Worm (Caenorhabditis elegans): ENCODE data around the gene scvp-1.

The scvp-1 gene

DNA sequence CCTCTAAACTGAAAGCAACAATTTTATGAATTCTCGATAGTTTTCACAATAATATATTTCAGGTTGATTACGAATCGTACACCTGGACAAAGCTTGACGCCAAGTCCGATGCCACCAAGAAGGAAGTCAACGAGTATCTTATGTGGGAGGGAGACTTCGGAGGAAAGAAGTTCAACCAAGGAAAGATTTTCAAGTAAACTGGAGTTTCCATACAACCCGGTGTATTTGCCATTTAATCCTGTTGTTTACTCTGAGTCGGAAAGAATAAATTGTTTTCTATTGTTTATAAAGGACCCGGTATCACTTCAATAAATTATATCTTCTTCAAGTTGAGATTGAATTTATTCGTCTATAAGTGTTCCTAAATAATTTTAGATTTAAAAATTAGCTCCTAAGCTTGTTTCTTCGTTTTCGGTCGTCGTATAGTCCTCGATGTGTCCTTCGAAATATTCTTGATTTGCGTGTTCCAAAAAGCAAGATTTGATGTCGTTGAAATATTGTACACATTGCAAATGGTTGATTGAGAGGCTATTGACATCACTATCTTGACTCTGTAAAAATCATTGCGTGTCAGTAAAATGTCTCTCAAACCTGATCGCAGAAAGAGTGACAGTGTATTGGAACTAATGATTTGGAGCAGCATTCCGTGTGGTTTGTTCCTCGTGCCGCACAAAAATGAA is 36.6 kb upstream of the scvp-1 start (continued):
- TF ChIP-seq dpl-1 (GFP tag; optimal IDR thresholded peaks at IDR 0.05) = no peak
- TF ChIP-seq fos-1 (tag; optimal IDR thresholded peaks at IDR 0.05) = no peak
- no peak for TF ChIP-seq nhr-6 (tag; optimal IDR thresholded peaks at IDR 0.05)
- no peak for TF ChIP-seq dmd-8 (GFP tag; IDR thresholded peaks at IDR 0.05)
- TF ChIP-seq gei-8 (GFP tag; optimal IDR thresholded peaks at IDR 0.05) = peak; percentile 51
- no peak for TF ChIP-seq zip-2 (tag; optimal IDR thresholded peaks at IDR 0.05)
- TF ChIP-seq lin-38 (GFP tag; IDR thresholded peaks at IDR 0.05) = no peak
- TF ChIP-seq arid-1 (GFP tag; conservative IDR thresholded peaks at IDR 0.05) = no peak
- no peak for TF ChIP-seq zag-1 (tag; optimal IDR thresholded peaks at IDR 0.05)
- TF ChIP-seq daf-8 (GFP tag; IDR thresholded peaks at IDR 0.05) = no peak
- TF ChIP-seq set-16 (GFP tag; IDR thresholded peaks at IDR 0.05) = no peak
- TF ChIP-seq lin-1 (GFP tag; IDR thresholded peaks at IDR 0.05) = no peak; the same call in 1 of the 2 replicates
- no peak for TF ChIP-seq ztf-7 (tag; optimal IDR thresholded peaks at IDR 0.05)
- no peak for TF ChIP-seq pha-4 (GFP tag; IDR thresholded peaks at IDR 0.05)
- no peak for TF ChIP-seq pha-4 (tag; optimal IDR thresholded peaks at IDR 0.05)
- no peak for TF ChIP-seq nhr-111 (GFP tag; optimal IDR thresholded peaks at IDR 0.05)
- no peak for TF ChIP-seq mxl-2 (GFP tag; conservative IDR thresholded peaks at IDR 0.05)
- no peak for TF ChIP-seq ceh-32 (tag; optimal IDR thresholded peaks at IDR 0.05; ENCODE audit: poor library complexity)
- no peak for TF ChIP-seq nhr-42 (GFP tag; IDR thresholded peaks at IDR 0.05)
- TF ChIP-seq ztf-11 (tag; optimal IDR thresholded peaks at IDR 0.05) = no peak
- no peak for TF ChIP-seq pqm-1 (tag; optimal IDR thresholded peaks at IDR 0.05)
- no peak for TF ChIP-seq lin-39 (tag; optimal IDR thresholded peaks at IDR 0.05)
- TF ChIP-seq zfp-3 (GFP tag; conservative IDR thresholded peaks at IDR 0.05) = peak; percentile 75
- peak; percentile 99 for TF ChIP-seq dmd-6 (GFP tag; IDR thresholded peaks at IDR 0.05)
- TF ChIP-seq unc-39 (tag; optimal IDR thresholded peaks at IDR 0.05) = no peak
- TF ChIP-seq Y105C5A.15 (GFP tag; IDR thresholded peaks at IDR 0.05) = no peak
- no peak for TF ChIP-seq attf-4 (tag; optimal IDR thresholded peaks at IDR 0.05)
- no peak for TF ChIP-seq hmg-1.1 (GFP tag; IDR thresholded peaks at IDR 0.05)
- TF ChIP-seq dmd-9 (GFP tag; IDR thresholded peaks at IDR 0.05) = no peak
- no peak for TF ChIP-seq zip-11 (GFP tag; IDR thresholded peaks at IDR 0.05)
- no peak for TF ChIP-seq hlh-30 (tag; optimal IDR thresholded peaks at IDR 0.05; ENCODE audit: insufficient read depth)

DNA sequence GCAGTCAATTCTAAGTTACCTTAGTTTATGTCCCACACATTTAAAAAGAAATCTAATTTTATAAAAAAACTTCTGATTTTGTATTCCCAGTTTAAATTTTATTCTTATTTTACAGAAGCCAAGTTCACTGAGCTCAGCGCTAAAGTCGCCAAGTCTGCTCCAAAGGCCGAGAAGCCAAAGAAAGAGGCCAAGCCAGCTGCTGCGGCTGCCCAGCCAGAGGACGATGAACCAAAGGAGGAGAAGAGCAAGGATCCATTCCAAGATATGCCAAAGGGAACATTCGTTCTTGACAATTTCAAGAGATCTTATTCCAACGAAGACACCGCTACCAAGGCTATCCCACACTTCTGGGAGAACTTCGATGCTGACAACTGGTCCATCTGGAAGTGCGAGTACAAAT is 35.8 kb upstream of the scvp-1 start:
- TF ChIP-seq dmd-6 (GFP tag; IDR thresholded peaks at IDR 0.05) = no peak
- 0 out of 2 replicates have a peak, but pooled peaks have one; percentile 44 for TF ChIP-seq egl-43 (GFP tag; IDR thresholded peaks at IDR 0.05)
- TF ChIP-seq aha-1 (tag) = peak; percentile 78
- no peak for TF ChIP-seq daf-12 (tag; optimal IDR thresholded peaks at IDR 0.05)
- TF ChIP-seq madf-5 (GFP tag; IDR thresholded peaks at IDR 0.05) = 0 out of 4 replicates have a peak, but pooled peaks of 1 of the 2 experiments have one; percentile 48
- peak; percentile 44 for TF ChIP-seq lin-38 (GFP tag; IDR thresholded peaks at IDR 0.05)
- TF ChIP-seq set-16 (GFP tag; IDR thresholded peaks at IDR 0.05) = peak; percentile 54
- peak; percentile 34 for TF ChIP-seq sdz-12 (GFP tag; optimal IDR thresholded peaks at IDR 0.05)
- no peak for TF ChIP-seq lin-39 (tag; optimal IDR thresholded peaks at IDR 0.05)
- no peak for TF ChIP-seq lim-7 (GFP tag; IDR thresholded peaks at IDR 0.05)
- TF ChIP-seq tra-1 (GFP tag; IDR thresholded peaks at IDR 0.05) = no peak

DNA sequence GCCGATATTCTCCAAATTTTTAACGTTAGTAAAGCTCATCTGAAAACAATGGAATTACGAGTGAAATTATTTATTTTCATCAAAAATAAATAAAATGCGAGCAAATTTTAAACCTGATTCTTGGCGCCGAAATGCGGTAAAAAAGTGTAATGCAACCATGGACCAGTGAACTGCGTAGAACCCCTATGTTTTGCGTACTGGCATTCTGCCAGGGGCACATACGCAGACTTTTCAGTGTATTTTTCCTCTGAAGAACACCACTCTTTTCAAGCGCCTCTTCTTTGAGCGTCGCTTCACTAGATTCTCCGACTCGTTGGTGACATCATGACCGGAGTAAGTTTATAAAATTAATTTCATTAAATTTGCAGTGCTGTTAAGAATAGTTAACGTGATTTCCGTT is 34.4 kb upstream of the scvp-1 start, which contains the start of the genes ctf-4 and eef-1G:
TSS of gene ctf-4 (minus strand) at position 39 of the 400 bp plus-strand sequence.
TSS of gene eef-1G (plus strand) at position 219 of the 400 bp plus-strand sequence.
- TF ChIP-seq dmd-9 (GFP tag; IDR thresholded peaks at IDR 0.05) (peak; percentile 74), daf-16 (GFP tag; optimal IDR thresholded peaks at IDR 0.05) (peak; percentile 64 to 89), daf-16 (tag; optimal IDR thresholded peaks at IDR 0.05) (peak; percentile 86), daf-12 (tag; optimal IDR thresholded peaks at IDR 0.05) (no peak), ces-1 (GFP tag; optimal IDR thresholded peaks at IDR 0.05) (no peak), ceh-44 (GFP tag; IDR thresholded peaks at IDR 0.05) (no peak), attf-4 (tag; optimal IDR thresholded peaks at IDR 0.05) (no peak), arid-1 (GFP tag; conservative IDR thresholded peaks at IDR 0.05) (peak; percentile 87), zfp-3 (GFP tag; conservative IDR thresholded peaks at IDR 0.05) (peak; percentile 83), snpc-4 (tag; optimal IDR thresholded peaks at IDR 0.05) (peak; percentile 32), ZK546.5 (tag; optimal IDR thresholded peaks at IDR 0.05) (peak in 1 of 2 experiments; percentile 67), Y75B8A.6 (GFP tag; IDR thresholded peaks at IDR 0.05) (peak; percentile 73; the same call in 1 of the 2 replicates), egl-43 (GFP tag; IDR thresholded peaks at IDR 0.05) (peak; percentile 60; the same call in 1 of the 2 replicates), lin-29 (GFP tag; IDR thresholded peaks at IDR 0.05) (peak; percentile 86), lir-3 (tag; optimal IDR thresholded peaks at IDR 0.05) (peak; percentile 6), gei-8 (GFP tag; optimal IDR thresholded peaks at IDR 0.05) (no peak), hlh-30 (tag; optimal IDR thresholded peaks at IDR 0.05; ENCODE audit: insufficient read depth) (peak; percentile 91), daf-8 (GFP tag; IDR thresholded peaks at IDR 0.05) (no peak), ctbp-1 (GFP tag; IDR thresholded peaks at IDR 0.05) (peak; percentile 92), daf-19 (GFP tag; conservative IDR thresholded peaks at IDR 0.05) (no peak)
